Worm (Caenorhabditis elegans) whole organism, L1 larva: ENCODE results near the gene lips-9.

ENCODE experiments used
- C04F5.9 ChIP-seq: sonication (generic microtip); optimal IDR thresholded peaks from 2 replicates; lab custom pipeline; 2016; ENCODE audit warnings: missing genetic modification characterization, missing compliant biosample characterization
- C16A3.4 ChIP-seq: fragments of 150-350 bp; optimal IDR thresholded peaks from 2 replicates; lab custom pipeline; 2014; ENCODE audit warnings: missing biosample characterization, missing genetic modification characterization
- F16B12.6 ChIP-seq: fragments of 150-350 bp; optimal IDR thresholded peaks from 2 replicates; lab custom pipeline; 2014; ENCODE audit warnings: missing biosample characterization, missing genetic modification characterization
- Y116A8C.19 ChIP-seq: sonication (generic microtip); optimal IDR thresholded peaks from 2 replicates; lab custom pipeline; 2016; ENCODE audit warnings: missing compliant biosample characterization, missing genetic modification characterization, borderline replicate concordance
- alr-1 ChIP-seq: fragments of 200-800 bp; sonication (Bioruptor generic); optimal IDR thresholded peaks from 2 replicates; lab custom pipeline; 2018; ENCODE audit warnings: borderline replicate concordance, mild to moderate bottlenecking, missing genetic modification characterization, missing compliant biosample characterization
- aly-2 ChIP-seq: fragments of 150-350 bp; optimal IDR thresholded peaks from 2 replicates; lab custom pipeline; 2014; ENCODE audit warnings: missing biosample characterization, missing genetic modification characterization
- ama-1 ChIP-seq: fragments of 150-350 bp; optimal IDR thresholded peaks from 2 replicates; lab custom pipeline; 2014
- blmp-1 ChIP-seq: fragments of 150-350 bp; optimal IDR thresholded peaks from 2 replicates; lab custom pipeline; 2014; ENCODE audit warnings: missing biosample characterization, missing genetic modification characterization
- ceh-82 ChIP-seq, 3 experiments: fragments of 150-350 bp in 1 of 3; sonication (generic microtip) in 2 of 3; optimal IDR thresholded peaks; 2 replicates each; lab custom pipeline; 2014 to 2017; ENCODE audit warnings: missing biosample characterization in 3 of 3, missing genetic modification characterization in 3 of 3
- ceh-90 ChIP-seq: sonication (generic microtip); optimal IDR thresholded peaks from 2 replicates; lab custom pipeline; 2016; ENCODE audit warnings: missing genetic modification characterization, missing compliant biosample characterization
- dsc-1 ChIP-seq: sonication (generic microtip); optimal IDR thresholded peaks from 2 replicates; lab custom pipeline; 2016; ENCODE audit warnings: mild to moderate bottlenecking, missing genetic modification characterization, missing compliant biosample characterization
- efl-1 ChIP-seq, 4 experiments: fragments of 150-350 bp; optimal IDR thresholded peaks in 3 of 4; peaks in 1 of 4; 1 replicate in 1 of 4; 2 replicates in 3 of 4; lab custom pipeline; 2014; ENCODE audit warnings: missing biosample characterization in 2 of 4, missing genetic modification characterization in 2 of 4, missing genetic modification reagents in 2 of 4
- fkh-10 ChIP-seq: sonication (generic microtip); optimal IDR thresholded peaks from 2 replicates; lab custom pipeline; 2017; ENCODE audit warnings: missing biosample characterization, missing genetic modification reagents, missing genetic modification characterization
- fkh-8 ChIP-seq: sonication (generic microtip); optimal IDR thresholded peaks from 2 replicates; lab custom pipeline; 2016; ENCODE audit warnings: mild to moderate bottlenecking, missing genetic modification characterization, missing compliant biosample characterization
- hlh-17 ChIP-seq: fragments of 200-800 bp; sonication (Bioruptor generic); optimal IDR thresholded peaks from 2 replicates; lab custom pipeline; 2018; ENCODE audit warnings: missing genetic modification characterization, mild to moderate bottlenecking, missing compliant biosample characterization, moderate library complexity, borderline replicate concordance
- hlh-4 ChIP-seq: sonication (generic microtip); optimal IDR thresholded peaks from 2 replicates; lab custom pipeline; 2016; ENCODE audit warnings: mild to moderate bottlenecking, missing genetic modification characterization, missing compliant biosample characterization
- lin-35 ChIP-seq, 2 experiments: fragments of 150-350 bp; optimal IDR thresholded peaks; 2 replicates each; lab custom pipeline; 2014; ENCODE audit warnings: missing biosample characterization in 2 of 2, missing genetic modification characterization in 2 of 2, missing genetic modification reagents in 2 of 2
- lin-39 ChIP-seq: fragments of 150-350 bp; optimal IDR thresholded peaks from 2 replicates; lab custom pipeline; 2014; ENCODE audit warnings: missing biosample characterization, missing genetic modification reagents, missing genetic modification characterization
- lir-3 ChIP-seq: sonication (generic microtip); optimal IDR thresholded peaks from 2 replicates; lab custom pipeline; 2016; ENCODE audit warnings: mild to moderate bottlenecking, missing genetic modification characterization, moderate library complexity, missing compliant biosample characterization; ENCODE audit not compliant: poor library complexity
- mdl-1 ChIP-seq, 2 experiments: fragments of 150-350 bp; optimal IDR thresholded peaks; 2 replicates each; lab custom pipeline; 2014 to 2017; ENCODE audit warnings: missing biosample characterization in 2 of 2, missing genetic modification characterization in 2 of 2, inconsistent platforms in 1 of 2
- mep-1 ChIP-seq: fragments of 150-350 bp; optimal IDR thresholded peaks from 2 replicates; lab custom pipeline; 2014; ENCODE audit warnings: missing biosample characterization, missing genetic modification characterization
- nhr-11 ChIP-seq: fragments of 150-350 bp; optimal IDR thresholded peaks from 2 replicates; lab custom pipeline; 2014; ENCODE audit warnings: missing biosample characterization, missing genetic modification characterization
- nhr-47 ChIP-seq: sonication (generic microtip); optimal IDR thresholded peaks from 2 replicates; lab custom pipeline; 2016; ENCODE audit warnings: mild to moderate bottlenecking, missing genetic modification characterization, moderate library complexity, missing compliant biosample characterization
- nhr-76 ChIP-seq: sonication (generic microtip); optimal IDR thresholded peaks from 2 replicates; lab custom pipeline; 2017; ENCODE audit warnings: missing biosample characterization, missing genetic modification characterization
- nhr-77 ChIP-seq: fragments of 150-350 bp; optimal IDR thresholded peaks from 2 replicates; lab custom pipeline; 2014; ENCODE audit warnings: missing biosample characterization, missing genetic modification characterization
- nhr-84 ChIP-seq: sonication (generic microtip); optimal IDR thresholded peaks from 2 replicates; lab custom pipeline; 2017; ENCODE audit warnings: missing biosample characterization, missing genetic modification characterization
- nhr-85 ChIP-seq: sonication (generic microtip); peaks from one replicate; lab custom pipeline; 2016; ENCODE audit warnings: missing genetic modification characterization, inconsistent platforms, missing compliant biosample characterization
- nhr-90 ChIP-seq: sonication (generic microtip); optimal IDR thresholded peaks from 2 replicates; lab custom pipeline; 2016; ENCODE audit warnings: mild to moderate bottlenecking, missing genetic modification characterization, missing compliant biosample characterization; ENCODE audit not compliant: poor library complexity
- skn-1 ChIP-seq: fragments of 150-350 bp; optimal IDR thresholded peaks from 2 replicates; lab custom pipeline; 2014; ENCODE audit warnings: missing biosample characterization, missing genetic modification characterization
- snu-23 ChIP-seq: sonication (generic microtip); optimal IDR thresholded peaks from 2 replicates; lab custom pipeline; 2016; ENCODE audit warnings: missing genetic modification characterization, missing compliant biosample characterization
- sox-4 ChIP-seq: sonication (generic microtip); optimal IDR thresholded peaks from 2 replicates; lab custom pipeline; 2016; ENCODE audit warnings: missing genetic modification characterization, missing compliant biosample characterization
- swsn-7 ChIP-seq: sonication (generic microtip); optimal IDR thresholded peaks from 2 replicates; lab custom pipeline; 2016; ENCODE audit warnings: missing genetic modification characterization, missing compliant biosample characterization
- tbx-2 ChIP-seq: sonication (generic microtip); optimal IDR thresholded peaks from 2 replicates; lab custom pipeline; 2016; ENCODE audit warnings: missing genetic modification characterization, missing compliant biosample characterization
- unc-130 ChIP-seq: fragments of 150-350 bp; optimal IDR thresholded peaks from 2 replicates; lab custom pipeline; 2017; ENCODE audit warnings: missing biosample characterization, missing genetic modification characterization, inconsistent platforms
- unc-62 ChIP-seq: fragments of 150-350 bp; optimal IDR thresholded peaks from 2 replicates; lab custom pipeline; 2014; ENCODE audit warnings: missing biosample characterization, missing genetic modification reagents, missing genetic modification characterization
- unc-86 ChIP-seq: sonication (generic microtip); optimal IDR thresholded peaks from 2 replicates; lab custom pipeline; 2016; ENCODE audit warnings: missing genetic modification characterization, missing compliant biosample characterization
- vab-15 ChIP-seq: sonication (generic microtip); optimal IDR thresholded peaks from 2 replicates; lab custom pipeline; 2017; ENCODE audit warnings: missing genotype, mild to moderate bottlenecking, missing genetic modification characterization, missing compliant biosample characterization
- xbp-1 ChIP-seq: sonication (generic microtip); optimal IDR thresholded peaks from 2 replicates; lab custom pipeline; 2016; ENCODE audit warnings: missing genetic modification characterization, missing compliant biosample characterization
- zag-1 ChIP-seq: fragments of 150-350 bp; optimal IDR thresholded peaks from 2 replicates; lab custom pipeline; 2014; ENCODE audit warnings: missing biosample characterization, missing genetic modification characterization
- ztf-11 ChIP-seq, 2 experiments: sonication (generic microtip); optimal IDR thresholded peaks; 2 replicates each; lab custom pipeline; 2016 to 2017; ENCODE audit warnings: missing genetic modification characterization in 2 of 2, missing biosample characterization in 1 of 2, missing compliant biosample characterization in 1 of 2

Gene lips-9

DNA sequence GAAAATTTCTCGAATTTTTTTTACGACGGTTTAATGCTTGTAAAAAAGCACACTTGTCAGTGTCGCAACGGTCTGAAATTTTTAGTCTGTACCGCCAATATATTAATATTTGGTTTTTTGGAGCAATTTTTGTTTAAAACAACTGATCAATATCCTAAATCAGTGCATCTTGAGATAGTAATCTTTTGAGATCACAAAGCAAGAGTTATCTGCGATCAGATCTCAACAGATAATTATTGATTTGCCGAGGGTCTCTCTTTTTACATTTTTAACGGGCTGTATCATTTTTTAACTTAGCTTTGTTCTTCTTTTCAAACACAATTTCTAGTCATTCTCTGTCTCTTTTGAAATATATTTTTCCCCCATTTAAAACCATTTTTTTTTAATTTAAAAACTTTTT lies 30.0 kb upstream of the lips-9 start:
- TF ChIP-seq sox-4 (no peak), F16B12.6 (tag; lab: Kevin White, UChicago) (no peak), nhr-85 (tag; lab: Kevin White, UChicago) (peak; percentile 69), hlh-4 (no peak), nhr-76 (tag; lab: Kevin White, UChicago) (no peak), ztf-11 (tag; optimal IDR thresholded peaks at IDR 0.05; lab: Kevin White, UChicago) (no peak), lin-39 (tag; lab: Kevin White, UChicago) (no peak)

- TF ChIP-seq blmp-1 (tag; lab: Kevin White, UChicago) (peak; percentile 91), aly-2 (tag; lab: Kevin White, UChicago) (no peak)
Measured at ce11 chrII:12961743-12962142, 26.6 kb upstream of the lips-9 start.

DNA sequence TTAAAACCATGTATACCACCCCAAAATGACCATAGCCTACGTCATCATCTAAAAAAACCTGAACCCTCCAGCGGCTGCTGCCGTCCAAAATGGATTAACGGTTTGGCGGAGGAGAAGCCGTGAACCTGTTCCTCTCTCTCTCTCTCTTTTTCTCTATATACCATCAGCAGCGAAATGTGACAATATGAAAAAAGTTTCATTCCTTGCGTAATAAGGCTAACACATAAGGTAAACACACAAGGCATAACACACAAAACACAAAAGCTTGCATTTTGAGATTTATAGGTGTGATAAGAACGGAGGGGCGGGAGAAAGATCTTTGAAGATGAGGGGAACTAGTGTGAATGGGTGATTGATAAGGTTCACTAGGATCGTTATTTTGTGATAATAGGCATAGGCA lies 26.1 kb upstream of the lips-9 start:
- TF ChIP-seq fkh-10 (GFP tag; lab: Kevin White, UChicago), result no peak
- TF ChIP-seq sox-4, result no peak
- no peak for TF ChIP-seq dsc-1 (tag; lab: Kevin White, UChicago)
- no peak for TF ChIP-seq xbp-1 (tag; lab: Kevin White, UChicago)
- TF ChIP-seq tbx-2 (tag; lab: Kevin White, UChicago), result no peak
- peak; percentile 25 for TF ChIP-seq nhr-85 (tag; lab: Kevin White, UChicago)
- no peak for TF ChIP-seq Y116A8C.19 (tag; lab: Kevin White, UChicago)
- TF ChIP-seq unc-86 (tag; lab: Kevin White, UChicago), result no peak
- TF ChIP-seq unc-62 (GFP tag; lab: Kevin White, UChicago), result no peak
- TF ChIP-seq blmp-1 (tag; lab: Kevin White, UChicago), result peak; percentile 34
- no peak for TF ChIP-seq zag-1
- no peak for TF ChIP-seq lir-3
- no peak for TF ChIP-seq nhr-90 (tag; lab: Kevin White, UChicago)
- no peak for TF ChIP-seq hlh-17 (GFP tag; lab: Kevin White, UChicago)
- TF ChIP-seq nhr-11 (tag; lab: Kevin White, UChicago), result no peak

- no peak for TF ChIP-seq fkh-10 (GFP tag; lab: Kevin White, UChicago)
- TF ChIP-seq efl-1 (optimal IDR thresholded peaks at IDR 0.05; lab: Kevin White, UChicago), result no peak
- TF ChIP-seq efl-1 (GFP tag; optimal IDR thresholded peaks at IDR 0.05 in 1 of 2; lab: Kevin White, UChicago), result no peak
- TF ChIP-seq blmp-1 (tag; lab: Kevin White, UChicago), result peak; percentile 70
Measured at ce11 chrII:12960206-12960605, 25.0 kb upstream of the lips-9 start.

- no peak for TF ChIP-seq efl-1 (optimal IDR thresholded peaks at IDR 0.05; lab: Kevin White, UChicago)
- TF ChIP-seq efl-1 (GFP tag; optimal IDR thresholded peaks at IDR 0.05 in 1 of 2; lab: Kevin White, UChicago), result peak in 1 of 2 experiments; percentile 37
- no peak for TF ChIP-seq nhr-47 (tag; lab: Kevin White, UChicago)
- TF ChIP-seq, all 84 proteins: peak for 1
Measured at ce11 chrII:12954670-12955069, 19.5 kb upstream of the lips-9 start, which contains the start of the genes Y38F1A.1 and Y38F1A.2. Y38F1A.1 (minus strand) TSS chrII:12954770. Y38F1A.2 (plus strand) TSS chrII:12954958.

DNA sequence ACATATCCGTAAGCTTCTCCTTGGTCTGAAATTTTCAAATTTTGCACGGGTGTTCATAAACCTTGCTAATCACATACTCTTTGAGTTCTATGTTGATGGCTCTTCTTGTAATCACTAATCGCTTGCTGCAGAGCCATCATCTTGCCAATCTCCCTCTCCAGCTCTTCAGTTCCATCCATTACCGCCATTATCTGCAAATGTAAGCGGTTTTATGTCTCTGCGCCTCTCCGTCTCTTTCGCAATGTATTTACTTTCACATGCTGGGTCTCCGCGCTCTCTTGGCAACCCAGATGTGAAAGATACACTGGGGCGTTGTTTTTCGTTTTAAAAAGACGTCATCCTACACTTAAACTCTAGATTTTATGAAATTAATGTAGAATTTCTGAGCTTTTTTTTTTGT lies 18.1 kb upstream of the lips-9 start:
- no peak for TF ChIP-seq lir-3
- TF ChIP-seq mep-1 (tag; lab: Kevin White, UChicago), result peak; percentile 47
- no peak for TF ChIP-seq vab-15 (tag; lab: Kevin White, UChicago)
- no peak for TF ChIP-seq aly-2 (tag; lab: Kevin White, UChicago)
- peak; percentile 41 for TF ChIP-seq fkh-8 (tag; lab: Kevin White, UChicago)
- peak; percentile 46 for TF ChIP-seq snu-23
- peak; percentile 59 to 73 for TF ChIP-seq efl-1 (optimal IDR thresholded peaks at IDR 0.05; lab: Kevin White, UChicago)
- peak in 1 of 2 experiments; percentile 41 for TF ChIP-seq efl-1 (GFP tag; optimal IDR thresholded peaks at IDR 0.05 in 1 of 2; lab: Kevin White, UChicago)
- TF ChIP-seq lin-35 (GFP tag; optimal IDR thresholded peaks at IDR 0.05; lab: Kevin White, UChicago), result peak in 1 of 2 experiments; percentile 44
- TF ChIP-seq nhr-85 (tag; lab: Kevin White, UChicago), result no peak
- no peak for TF ChIP-seq ceh-90 (tag; lab: Kevin White, UChicago)
- TF ChIP-seq ceh-82 (tag; optimal IDR thresholded peaks at IDR 0.05; lab: Kevin White, UChicago), result peak in 2 of 3 experiments; percentile 23 to 36
- no peak for TF ChIP-seq nhr-77 (tag; lab: Kevin White, UChicago)
- no peak for TF ChIP-seq ztf-11 (tag; optimal IDR thresholded peaks at IDR 0.05; lab: Kevin White, UChicago)
- peak; percentile 26 for TF ChIP-seq unc-130 (tag; lab: Kevin White, UChicago)
- peak; percentile 33 for TF ChIP-seq swsn-7
- TF ChIP-seq mdl-1 (tag; optimal IDR thresholded peaks at IDR 0.05; lab: Kevin White, UChicago), result peak in 1 of 2 experiments; percentile 48
- TF ChIP-seq blmp-1 (tag; lab: Kevin White, UChicago), result peak; percentile 56
- peak; percentile 57 for TF ChIP-seq skn-1
- TF ChIP-seq alr-1 (tag; lab: Kevin White, UChicago), result no peak
- TF ChIP-seq ama-1 (lab: Kevin White, UChicago), result no peak
- TF ChIP-seq C04F5.9 (tag; lab: Kevin White, UChicago), result no peak
- no peak for TF ChIP-seq nhr-84 (tag; lab: Kevin White, UChicago)
- TF ChIP-seq dsc-1 (tag; lab: Kevin White, UChicago), result peak; percentile 1
- no peak for TF ChIP-seq zag-1
- peak; percentile 17 for TF ChIP-seq C16A3.4 (tag; lab: Kevin White, UChicago)
- no peak for TF ChIP-seq lin-39 (tag; lab: Kevin White, UChicago)
- TF ChIP-seq fkh-10 (GFP tag; lab: Kevin White, UChicago), result no peak
